Worm (Caenorhabditis elegans): ENCODE measurements around the gene pnp-1.
A peak's percentile ranks its signal among the peaks of the same experiment; 100 is the strongest.

The pnp-1 gene

DNA sequence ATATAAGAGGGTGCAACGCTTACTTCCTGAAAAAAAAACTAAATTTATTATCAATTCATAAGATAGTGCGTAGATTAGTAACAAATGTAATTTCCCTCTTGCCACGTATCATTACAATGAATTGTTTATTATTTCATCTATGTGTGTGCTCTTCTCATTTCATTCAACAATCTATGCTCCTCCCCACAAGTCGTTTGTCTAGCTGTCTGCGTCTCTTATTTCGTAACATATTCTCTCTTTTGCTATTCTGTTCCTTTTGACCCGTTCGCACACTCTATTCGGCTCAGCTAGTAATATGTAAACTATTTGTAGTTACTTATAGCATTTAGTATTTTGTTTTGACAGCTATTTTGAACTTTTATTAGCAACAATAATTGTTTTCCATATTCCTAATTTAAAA lies 16.1 kb downstream of the pnp-1 start (continued):
- no peak for TF ChIP-seq B0035.1 (tag; optimal IDR thresholded peaks at IDR 0.05)

DNA sequence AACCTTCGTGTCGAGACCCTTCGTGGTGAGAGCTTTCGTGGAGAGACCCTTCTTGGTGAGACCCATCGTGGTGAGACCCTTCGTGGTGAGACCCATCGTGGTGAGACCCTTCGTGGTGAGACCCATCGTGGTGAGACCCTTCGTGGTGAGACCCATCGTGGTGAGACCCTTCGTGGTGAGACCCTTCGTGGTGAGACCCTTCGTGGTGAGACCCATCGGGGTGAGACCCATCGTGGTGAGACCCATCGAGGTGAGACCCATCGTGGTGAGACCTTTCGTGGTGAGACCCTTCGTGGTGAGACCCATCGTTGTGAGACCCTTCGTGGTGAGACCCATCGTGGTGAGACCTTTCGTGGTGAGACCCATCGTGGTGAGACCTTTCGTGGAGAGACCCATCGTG lies 16.9 kb downstream of the pnp-1 start:
- TF ChIP-seq hmg-1.2 (GFP tag; IDR thresholded peaks at IDR 0.05) (0 out of 2 replicates have a peak, but pooled peaks have one; percentile 9), Y53G8AR.9 (GFP tag; conservative IDR thresholded peaks at IDR 0.05) (0 out of 2 replicates have a peak, but pooled peaks have one; percentile 13), F33H1.4 (GFP tag; IDR thresholded peaks at IDR 0.05) (peak; percentile 46), dox-1 (GFP tag; IDR thresholded peaks at IDR 0.05) (peak; percentile 16; the same call in 1 of the 2 replicates), egrh-3 (GFP tag; IDR thresholded peaks at IDR 0.05) (peak; percentile 68; the same call in 1 of the 2 replicates)

ce11 chrIV:278284-278683 lies 19.8 kb downstream of the pnp-1 start:
- TF ChIP-seq ceh-79 (tag; optimal IDR thresholded peaks at IDR 0.05) (no peak), ztf-6 (GFP tag; IDR thresholded peaks at IDR 0.05) (no peak), Y67H2A.10 (GFP tag; conservative IDR thresholded peaks at IDR 0.05) (no peak), egl-44 (GFP tag; IDR thresholded peaks at IDR 0.05) (no peak), dox-1 (GFP tag; IDR thresholded peaks at IDR 0.05) (no peak), chd-7 (tag; optimal IDR thresholded peaks at IDR 0.05) (no peak), F33H1.4 (GFP tag; IDR thresholded peaks at IDR 0.05) (no peak), C17E4.6 (GFP tag; IDR thresholded peaks at IDR 0.05) (no peak), hrde-1 (tag; optimal IDR thresholded peaks at IDR 0.05; ENCODE audit: borderline replicate concordance) (no peak), madf-8 (GFP tag; conservative IDR thresholded peaks at IDR 0.05) (no peak), madf-3 (GFP tag; IDR thresholded peaks at IDR 0.05) (no peak), dpff-1 (tag; optimal IDR thresholded peaks at IDR 0.05) (no peak), ztf-18 (tag; optimal IDR thresholded peaks at IDR 0.05) (no peak), B0261.1 (tag; optimal IDR thresholded peaks at IDR 0.05) (no peak), sdz-38 (tag; optimal IDR thresholded peaks at IDR 0.05) (no peak)

ce11 chrIV:275146-275545 lies 23.0 kb downstream of the pnp-1 start:
- no peak for TF ChIP-seq F22D6.2 (tag; optimal IDR thresholded peaks at IDR 0.05)
- TF ChIP-seq Y79H2A.3 (GFP tag; conservative IDR thresholded peaks at IDR 0.05) = no peak
- no peak for TF ChIP-seq lin-40 (tag; optimal IDR thresholded peaks at IDR 0.05)
- TF ChIP-seq nhr-80 (tag; optimal IDR thresholded peaks at IDR 0.05) = peak; percentile 15

DNA sequence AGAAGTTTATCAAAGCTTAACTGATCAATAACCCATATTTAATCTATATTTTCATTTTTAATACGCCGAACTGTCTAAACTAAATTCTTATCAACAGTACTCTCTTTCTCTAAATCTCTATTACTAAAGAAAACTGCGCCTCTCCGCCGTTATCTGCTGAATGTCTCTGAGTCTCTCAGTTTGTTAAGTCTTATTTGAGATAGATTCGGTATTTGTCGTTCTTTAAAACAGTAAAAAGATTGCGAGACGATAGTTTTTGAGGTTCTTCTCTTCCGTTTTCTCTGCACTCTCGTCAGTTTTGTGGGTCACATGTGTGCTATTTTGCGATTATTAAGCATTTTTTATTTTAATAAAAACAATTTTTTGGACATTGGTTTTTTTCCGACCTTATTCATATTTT lies 23.9 kb downstream of the pnp-1 start, which contains the start of gene sma-10:
Gene sma-10 (plus strand): TSS at position 236 of the 400 bp plus-strand sequence.
- TF ChIP-seq ceh-58 (GFP tag; IDR thresholded peaks at IDR 0.05) (no peak), tbp1 (GFP tag; optimal IDR thresholded peaks at IDR 0.05) (peak; percentile 44), Y95B8A.8 (GFP tag; IDR thresholded peaks at IDR 0.05) (no peak), dox-1 (GFP tag; IDR thresholded peaks at IDR 0.05) (no peak; the same call in none of the 2 replicates), ztf-22 (GFP tag; optimal IDR thresholded peaks at IDR 0.05) (peak; percentile 22), egl-18 (GFP tag; IDR thresholded peaks at IDR 0.05) (no peak), lin-40 (tag; optimal IDR thresholded peaks at IDR 0.05) (peak; percentile 55), tbx-9 (tag; optimal IDR thresholded peaks at IDR 0.05; ENCODE audit: borderline replicate concordance) (no peak), somi-1 (GFP tag; optimal IDR thresholded peaks at IDR 0.05) (no peak), let-607 (tag; optimal IDR thresholded peaks at IDR 0.05) (peak in 1 of 2 experiments; percentile 24), nfyb-1 (GFP tag; IDR thresholded peaks at IDR 0.05) (no peak), pha-4 (tag; optimal IDR thresholded peaks at IDR 0.05) (no peak), nhr-80 (tag; optimal IDR thresholded peaks at IDR 0.05) (peak; percentile 95), B0019.2 (GFP tag; conservative IDR thresholded peaks at IDR 0.05) (no peak), athp-1 (tag; optimal IDR thresholded peaks at IDR 0.05) (no peak), C06A6.2 (GFP tag; conservative IDR thresholded peaks at IDR 0.05) (no peak), ztf-25 (GFP tag; IDR thresholded peaks at IDR 0.05) (no peak), F33H1.4 (GFP tag; IDR thresholded peaks at IDR 0.05) (no peak), attf-6 (GFP tag; IDR thresholded peaks at IDR 0.05) (no peak), snpc-4 (GFP tag; optimal IDR thresholded peaks at IDR 0.05) (no peak), snpc-4 (tag; optimal IDR thresholded peaks at IDR 0.05) (peak in 1 of 4 experiments; percentile 11), atf-7 (tag; optimal IDR thresholded peaks at IDR 0.05) (peak; percentile 65), unc-62 (GFP tag; optimal IDR thresholded peaks at IDR 0.05) (no peak), egl-44 (GFP tag; IDR thresholded peaks at IDR 0.05) (no peak), attf-5 (GFP tag; optimal IDR thresholded peaks at IDR 0.05) (peak; percentile 65)

Measured in whole organism, young adult.